Comparison of ENCODE assay signal across 4 fruit fly cellular contexts in the genomic region with DNA sequence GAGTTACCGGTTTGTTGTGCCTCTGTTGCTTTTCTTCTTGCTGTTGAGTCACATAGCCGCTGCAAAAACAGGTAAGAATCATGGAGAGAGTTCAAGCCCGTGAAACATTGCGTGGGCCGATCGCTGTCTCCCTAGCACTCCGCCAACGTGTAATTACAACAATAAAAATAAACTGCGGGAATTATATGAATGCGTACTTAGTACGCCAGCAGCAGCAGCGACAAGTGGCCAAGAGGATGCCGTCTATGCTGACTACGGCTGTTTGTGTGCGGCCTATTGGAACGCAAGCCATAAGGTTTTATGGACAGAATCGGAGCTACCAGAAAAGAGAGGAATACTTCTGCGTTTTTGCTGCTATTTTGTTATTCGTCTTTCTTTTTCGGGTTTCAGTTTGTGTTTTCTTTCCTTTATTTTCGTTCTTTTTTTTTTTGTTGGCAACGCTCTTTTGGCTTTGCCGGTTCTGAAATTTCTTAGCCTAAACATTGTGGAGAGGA.
TF ChIP-seq lines count a peak whose summit lies in the region.

No protein-coding gene starts in this region.

- TF ChIP-seq CTCF in whole organism, embryonic (GFP tag; optimal IDR thresholded peaks at IDR 0.05; lab: Kevin White, UChicago) = no peak

TF ChIP-seq in whole organism, embryonic, 481 proteins besides CTCF, POLR2A, EP300 and RAD21:
- 0 out of 4 replicates have a peak, but pooled peaks have one; percentile 29 for TF ChIP-seq chinmo (GFP tag; IDR thresholded peaks at IDR 0.05; lab: Robert Waterston, UW; ENCODE audit: partially characterized antibody)
- TF ChIP-seq CG3995 (GFP tag; optimal IDR thresholded peaks at IDR 0.05; lab: Kevin White, UChicago) = no peak
- TF ChIP-seq kni (GFP tag; optimal IDR thresholded peaks at IDR 0.05; lab: Kevin White, UChicago) = peak; percentile 78
- TF ChIP-seq gcm2 (GFP tag; optimal IDR thresholded peaks at IDR 0.05; lab: Kevin White, UChicago) = no peak
- peak; percentile 8 for TF ChIP-seq CG13894 (tag; optimal IDR thresholded peaks at IDR 0.05; lab: Kevin White, UChicago)
- TF ChIP-seq cad (GFP tag; optimal IDR thresholded peaks at IDR 0.05; lab: Kevin White, UChicago) = peak; percentile 56
- TF ChIP-seq Hr51 (GFP tag; optimal IDR thresholded peaks at IDR 0.05; lab: Kevin White, UChicago) = no peak
- TF ChIP-seq kah (GFP tag; optimal IDR thresholded peaks at IDR 0.05; lab: Kevin White, UChicago) = no peak
- TF ChIP-seq nom (GFP tag; optimal IDR thresholded peaks at IDR 0.05; lab: Kevin White, UChicago) = peak; percentile 59
- no peak for TF ChIP-seq CG12942 (GFP tag; optimal IDR thresholded peaks at IDR 0.05; lab: Kevin White, UChicago)
- TF ChIP-seq ewg (GFP tag; optimal IDR thresholded peaks at IDR 0.05; lab: Kevin White, UChicago) = no peak
- no peak for TF ChIP-seq Dip3 (GFP tag; optimal IDR thresholded peaks at IDR 0.05; lab: Kevin White, UChicago)
- peak; percentile 57 for TF ChIP-seq sens (GFP tag; lab: Kevin White, UChicago)
- no peak for TF ChIP-seq CG4820 (GFP tag; optimal IDR thresholded peaks at IDR 0.05; lab: Kevin White, UChicago)

TF ChIP-seq in whole organism, prepupa, 60 proteins besides CTCF, POLR2A, EP300 and RAD21:
- TF ChIP-seq Eip93F (GFP tag; optimal IDR thresholded peaks at IDR 0.05; lab: Kevin White, UChicago) (no peak), CG6854 (GFP tag; optimal IDR thresholded peaks at IDR 0.05; lab: Kevin White, UChicago) (peak; percentile 8), Eip78C (GFP tag; lab: Kevin White, UChicago) (peak; percentile 48), esn (GFP tag; optimal IDR thresholded peaks at IDR 0.05; lab: Kevin White, UChicago) (no peak), CG15336 (GFP tag; IDR thresholded peaks at IDR 0.05; lab: Robert Waterston, UW) (no peak), CG6808 (GFP tag; optimal IDR thresholded peaks at IDR 0.05; lab: Kevin White, UChicago) (peak; percentile 33), Lpt (GFP tag; optimal IDR thresholded peaks at IDR 0.05; lab: Kevin White, UChicago) (no peak), acj6 (GFP tag; optimal IDR thresholded peaks at IDR 0.05; lab: Kevin White, UChicago) (no peak), CG9139 (GFP tag; optimal IDR thresholded peaks at IDR 0.05; lab: Kevin White, UChicago) (peak; percentile 20), CG8632 (GFP tag; optimal IDR thresholded peaks at IDR 0.05; lab: Kevin White, UChicago) (no peak), Ets21C (GFP tag; optimal IDR thresholded peaks at IDR 0.05; lab: Kevin White, UChicago) (no peak), spab (GFP tag; optimal IDR thresholded peaks at IDR 0.05; lab: Kevin White, UChicago) (peak; percentile 23), achi (GFP tag; optimal IDR thresholded peaks at IDR 0.05; lab: Kevin White, UChicago) (no peak), CG31627 (GFP tag; optimal IDR thresholded peaks at IDR 0.05; lab: Kevin White, UChicago) (no peak), ss (GFP tag; optimal IDR thresholded peaks at IDR 0.05; lab: Kevin White, UChicago) (peak; percentile 13 to 32)
TF ChIP-seq in whole organism, prepupa: peak in this region for 6.

TF ChIP-seq in whole organism, pupa, 21 proteins besides CTCF, POLR2A, EP300 and RAD21:
- TF ChIP-seq CG32121 (GFP tag; IDR thresholded peaks at IDR 0.05; lab: Robert Waterston, UW) (no peak), EcR (GFP tag; optimal IDR thresholded peaks at IDR 0.05; lab: Kevin White, UChicago) (no peak), CG12605 (GFP tag; IDR thresholded peaks at IDR 0.05; lab: Robert Waterston, UW) (peak; percentile 32; the same call in 1 of the 2 replicates), CG9948 (tag; optimal IDR thresholded peaks at IDR 0.05; lab: Kevin White, UChicago) (no peak), Pif1B (GFP tag; optimal IDR thresholded peaks at IDR 0.05; lab: Kevin White, UChicago) (peak; percentile 3), CG10348 (GFP tag; IDR thresholded peaks at IDR 0.05; lab: Robert Waterston, UW) (no peak), Ets98B (GFP tag; IDR thresholded peaks at IDR 0.05; lab: Robert Waterston, UW) (no peak), Pif1A (GFP tag; optimal IDR thresholded peaks at IDR 0.05; lab: Kevin White, UChicago) (no peak), CG13204 (GFP tag; optimal IDR thresholded peaks at IDR 0.05; lab: Kevin White, UChicago) (no peak), gl (tag; optimal IDR thresholded peaks at IDR 0.05; lab: Kevin White, UChicago) (no peak), CG8159 (tag; optimal IDR thresholded peaks at IDR 0.05; lab: Kevin White, UChicago) (no peak)
TF ChIP-seq in whole organism, pupa: peak in this region for 2.

TF ChIP-seq in whole organism, wandering third instar larva, 38 proteins besides CTCF, POLR2A, EP300 and RAD21:
- TF ChIP-seq psq (GFP tag; optimal IDR thresholded peaks at IDR 0.05; lab: Kevin White, UChicago) (peak; percentile 67), ey (GFP tag; optimal IDR thresholded peaks at IDR 0.05; lab: Kevin White, UChicago) (no peak), sv (GFP tag; optimal IDR thresholded peaks at IDR 0.05; lab: Kevin White, UChicago) (no peak), Rel (GFP tag; optimal IDR thresholded peaks at IDR 0.05; lab: Kevin White, UChicago) (peak; percentile 1), Rel (tag; optimal IDR thresholded peaks at IDR 0.05; lab: Kevin White, UChicago) (no peak), Abd-B (GFP tag; optimal IDR thresholded peaks at IDR 0.05; lab: Kevin White, UChicago) (no peak)

Comparison
In these comparisons a context has a peak if more than half of its experiments do, and no peak if none do; other contexts are left out.
1. Of the 7 proteins assayed by ChIP-seq in both whole organism, embryonic and whole organism, prepupa: peak only in whole organism, embryonic: none; only in whole organism, prepupa: CG6854; in both: none; in neither: 6.